Fruit fly (Drosophila melanogaster) whole organism, embryonic: ENCODE measurements around the gene CG6236.

Experiments used
- Atf6 ChIP-seq: fragments of 200-800 bp; sonication (Bioruptor generic); IDR thresholded peaks from 2 replicates; pipeline ENCODE4 v1.3.6; 2022; ENCODE audit warnings: missing biosample characterization, missing genetic modification characterization
- B-H1 ChIP-seq: fragments of 200-800 bp; sonication (Bioruptor generic); IDR thresholded peaks from 3 replicates; pipeline ENCODE4 v1.3.6; 2022; ENCODE audit warnings: missing biosample characterization, missing genetic modification characterization
- Bgb ChIP-seq: fragments of 200-800 bp; sonication (Bioruptor generic); IDR thresholded peaks from 2 replicates; pipeline ENCODE4 v1.3.6; 2022; ENCODE audit warnings: missing biosample characterization, missing genetic modification characterization; ENCODE audit not compliant: partially characterized antibody
- CG11696 ChIP-seq: fragments of 200-800 bp; sonication (Bioruptor generic); IDR thresholded peaks from 2 replicates; pipeline ENCODE4 v1.3.6; 2022; ENCODE audit warnings: missing biosample characterization, missing genetic modification characterization
- CG1233 ChIP-seq: fragments of 200-800 bp; sonication (Bioruptor generic); optimal IDR thresholded peaks from 4 replicates; lab custom pipeline; 2018; ENCODE audit warnings: missing biosample characterization, mild to moderate bottlenecking, missing genetic modification characterization
- CG13624 ChIP-seq: fragments of 200-800 bp; sonication (Bioruptor generic); optimal IDR thresholded peaks from 2 replicates; lab custom pipeline; 2016; ENCODE audit warnings: missing biosample characterization, missing genetic modification characterization
- CG13775 ChIP-seq: fragments of 200-800 bp; sonication (Bioruptor generic); optimal IDR thresholded peaks from 3 replicates; lab custom pipeline; 2017; ENCODE audit warnings: missing biosample characterization, mild to moderate bottlenecking, missing genetic modification characterization
- CG13894 ChIP-seq: fragments of 200-800 bp; sonication (Bioruptor generic); optimal IDR thresholded peaks from 3 replicates; lab custom pipeline; 2018; ENCODE audit warnings: missing biosample characterization, mild to moderate bottlenecking, missing genetic modification characterization, moderate library complexity
- CG17186 ChIP-seq: fragments of 200-800 bp; sonication (Bioruptor generic); optimal IDR thresholded peaks from 3 replicates; lab custom pipeline; 2017; ENCODE audit warnings: missing biosample characterization, missing genetic modification reagents, missing genetic modification characterization
- CG17359 ChIP-seq: fragments of 200-800 bp; sonication (Bioruptor generic); optimal IDR thresholded peaks from 3 replicates; lab custom pipeline; 2018; ENCODE audit warnings: missing biosample characterization, mild to moderate bottlenecking, missing genetic modification characterization, moderate library complexity
- CG17568 ChIP-seq: fragments of 200-800 bp; sonication (Bioruptor generic); optimal IDR thresholded peaks from 2 replicates; lab custom pipeline; 2018; ENCODE audit warnings: missing biosample characterization, mild to moderate bottlenecking, missing genetic modification characterization, moderate library complexity
- CG2202 ChIP-seq: fragments of 200-800 bp; sonication (Bioruptor generic); optimal IDR thresholded peaks from 2 replicates; lab custom pipeline; 2018; ENCODE audit warnings: missing biosample characterization, mild to moderate bottlenecking, missing genetic modification characterization
- CG2712 ChIP-seq: fragments of 200-800 bp; optimal IDR thresholded peaks from 3 replicates; lab custom pipeline; 2019; ENCODE audit warnings: missing biosample characterization, mild to moderate bottlenecking, missing genetic modification characterization, moderate library complexity
- CG30403 ChIP-seq: fragments of 200-800 bp; sonication (Bioruptor generic); optimal IDR thresholded peaks from 3 replicates; lab custom pipeline; 2016; ENCODE audit warnings: missing biosample characterization, missing genetic modification characterization
- CG33213 ChIP-seq: fragments of 200-800 bp; sonication (Bioruptor generic); optimal IDR thresholded peaks from 3 replicates; lab custom pipeline; 2016; ENCODE audit warnings: missing biosample characterization, missing genetic modification characterization
- CG33557 ChIP-seq: fragments of 200-800 bp; sonication (Bioruptor generic); optimal IDR thresholded peaks from 2 replicates; lab custom pipeline; 2019; ENCODE audit warnings: missing biosample characterization, mild to moderate bottlenecking, missing genetic modification characterization, moderate library complexity
- CG34422 ChIP-seq: fragments of 200-800 bp; sonication (Bioruptor generic); IDR thresholded peaks from 3 replicates; pipeline ENCODE4 v1.3.6; 2022; ENCODE audit warnings: missing biosample characterization, missing genetic modification characterization
- CG4328 ChIP-seq: fragments of 200-800 bp; sonication (Bioruptor generic); optimal IDR thresholded peaks from 3 replicates; lab custom pipeline; 2017; ENCODE audit warnings: missing biosample characterization, missing genetic modification reagents, missing genetic modification characterization
- CG43689 ChIP-seq: fragments of 200-800 bp; sonication (Bioruptor generic); IDR thresholded peaks from 2 replicates; pipeline ENCODE4 v1.3.6; 2022; ENCODE audit warnings: missing biosample characterization, missing genetic modification characterization
- CG4854 ChIP-seq: fragments of 200-800 bp; sonication (Bioruptor generic); optimal IDR thresholded peaks from 2 replicates; lab custom pipeline; 2016; ENCODE audit warnings: missing biosample characterization, missing genetic modification characterization, inconsistent platforms
- CG6791 ChIP-seq: fragments of 200-800 bp; sonication (Bioruptor generic); IDR thresholded peaks from 3 replicates; pipeline ENCODE4 v1.3.6; 2022; ENCODE audit warnings: missing biosample characterization, missing genetic modification characterization; ENCODE audit not compliant: partially characterized antibody
- CG8388 ChIP-seq: fragments of 200-800 bp; sonication (Bioruptor generic); optimal IDR thresholded peaks from 2 replicates; lab custom pipeline; 2019; ENCODE audit warnings: missing biosample characterization, mild to moderate bottlenecking, missing genetic modification characterization, moderate library complexity
- CG9932 ChIP-seq: fragments of 200-800 bp; sonication (Bioruptor generic); IDR thresholded peaks from 2 replicates; pipeline ENCODE4 v1.3.6; 2022; ENCODE audit warnings: missing biosample characterization, missing genetic modification characterization
- Camta ChIP-seq: fragments of 200-800 bp; sonication (Bioruptor generic); optimal IDR thresholded peaks from 2 replicates; lab custom pipeline; 2016; ENCODE audit warnings: missing biosample characterization, missing genetic modification characterization
- Dad ChIP-seq: fragments of 200-800 bp; sonication (Bioruptor generic); optimal IDR thresholded peaks from 3 replicates; lab custom pipeline; 2016; ENCODE audit warnings: missing biosample characterization, missing genetic modification characterization
- Dfd ChIP-seq, 2 experiments: fragments of >200 bp; optimal IDR thresholded peaks; 2 replicates each; lab custom pipeline; 2017; ENCODE audit warnings: missing biosample characterization in 2 of 2, missing genetic modification characterization in 2 of 2
- ERR ChIP-seq: fragments of 200-800 bp; sonication (Bioruptor generic); optimal IDR thresholded peaks from 2 replicates; lab custom pipeline; 2016; ENCODE audit warnings: missing biosample characterization, missing genetic modification characterization
- Fer1 ChIP-seq: fragments of 200-800 bp; sonication (Bioruptor generic); optimal IDR thresholded peaks from 2 replicates; lab custom pipeline; 2017; ENCODE audit warnings: missing biosample characterization, mild to moderate bottlenecking, missing genetic modification characterization
- HLH3B ChIP-seq: fragments of 200-800 bp; sonication (Bioruptor generic); IDR thresholded peaks from 2 replicates; pipeline ENCODE4 v1.3.6; 2022; ENCODE audit warnings: missing biosample characterization, missing genetic modification characterization
- Hr3 ChIP-seq: fragments of 200-800 bp; sonication (Bioruptor generic); optimal IDR thresholded peaks from 3 replicates; lab custom pipeline; 2016; ENCODE audit warnings: missing biosample characterization, missing genetic modification characterization
- Meics ChIP-seq: fragments of 200-800 bp; sonication (Bioruptor generic); optimal IDR thresholded peaks from 2 replicates; lab custom pipeline; 2017; ENCODE audit warnings: missing biosample characterization, mild to moderate bottlenecking, missing genetic modification characterization
- Oli ChIP-seq: fragments of 200-800 bp; sonication (Bioruptor generic); optimal IDR thresholded peaks from 2 replicates; lab custom pipeline; 2018; ENCODE audit warnings: missing biosample characterization, mild to moderate bottlenecking, missing genetic modification characterization, moderate library complexity
- Pdp1 ChIP-seq, 2 experiments: fragments of 200-800 bp; sonication (Bioruptor generic); optimal IDR thresholded peaks; 3 replicates each; lab custom pipeline; 2016; ENCODE audit warnings: missing biosample characterization in 2 of 2, missing genetic modification characterization in 2 of 2, mild to moderate bottlenecking in 1 of 2, moderate library complexity in 1 of 2
- Ravus ChIP-seq: fragments of 200-800 bp; sonication (Bioruptor generic); IDR thresholded peaks from 2 replicates; pipeline ENCODE4 v1.3.6; 2022; ENCODE audit warnings: missing biosample characterization, missing genetic modification characterization
- ab ChIP-seq: fragments of 200-800 bp; sonication (Bioruptor generic); optimal IDR thresholded peaks from 2 replicates; lab custom pipeline; 2016; ENCODE audit warnings: missing biosample characterization, missing genetic modification characterization
- bcd ChIP-seq: fragments of 200-800 bp; sonication (Bioruptor generic); optimal IDR thresholded peaks from 2 replicates; lab custom pipeline; 2017; ENCODE audit warnings: missing biosample characterization, mild to moderate bottlenecking, missing genetic modification characterization
- chm ChIP-seq: fragments of 200-800 bp; sonication (Bioruptor generic); IDR thresholded peaks from 2 replicates; pipeline ENCODE4 v1.3.6; 2022; ENCODE audit warnings: missing biosample characterization, missing genetic modification characterization
- crc ChIP-seq: fragments of 200-800 bp; sonication (Bioruptor generic); optimal IDR thresholded peaks from 2 replicates; lab custom pipeline; 2016; ENCODE audit warnings: missing biosample characterization, missing genetic modification characterization
- da ChIP-seq: fragments of 200-800 bp; sonication (Bioruptor generic); optimal IDR thresholded peaks from 2 replicates; lab custom pipeline; 2016; ENCODE audit warnings: missing biosample characterization, missing genetic modification characterization
- dati ChIP-seq: fragments of 200-800 bp; sonication (Bioruptor generic); IDR thresholded peaks from 2 replicates; pipeline ENCODE4 v1.3.6; 2022; ENCODE audit warnings: missing biosample characterization, missing genetic modification characterization
- dm ChIP-seq: fragments of 200-800 bp; sonication (Bioruptor generic); optimal IDR thresholded peaks from 3 replicates; lab custom pipeline; 2016; ENCODE audit warnings: missing biosample characterization, missing genetic modification characterization
- esg ChIP-seq: fragments of 200-800 bp; sonication (Bioruptor generic); conservative IDR thresholded peaks from 2 replicates; pipeline ENCODE4 v1.3.6; 2022; ENCODE audit warnings: missing biosample characterization, missing genetic modification characterization
- exex ChIP-seq: fragments of 200-800 bp; sonication (Bioruptor generic); optimal IDR thresholded peaks from 4 replicates; lab custom pipeline; 2018; ENCODE audit warnings: missing biosample characterization, mild to moderate bottlenecking, missing genetic modification characterization, moderate library complexity
- fd102C ChIP-seq: fragments of 200-800 bp; sonication (Bioruptor generic); optimal IDR thresholded peaks from 2 replicates; lab custom pipeline; 2018; ENCODE audit warnings: missing biosample characterization, mild to moderate bottlenecking, missing genetic modification characterization, moderate library complexity
- ken ChIP-seq: fragments of 200-800 bp; sonication (Bioruptor generic); IDR thresholded peaks from 3 replicates; pipeline ENCODE4 v1.3.6; 2022; ENCODE audit warnings: missing biosample characterization, missing genetic modification characterization
- lbe ChIP-seq: fragments of 200-800 bp; sonication (Bioruptor generic); optimal IDR thresholded peaks from 2 replicates; lab custom pipeline; 2016; ENCODE audit warnings: missing biosample characterization, mild to moderate bottlenecking, missing genetic modification characterization
- pzg ChIP-seq: fragments of 200-800 bp; sonication (Bioruptor generic); optimal IDR thresholded peaks from 3 replicates; lab custom pipeline; 2018; ENCODE audit warnings: missing biosample characterization, mild to moderate bottlenecking, missing genetic modification characterization, moderate library complexity
- stc ChIP-seq: fragments of 200-800 bp; sonication (Bioruptor generic); IDR thresholded peaks from 2 replicates; pipeline ENCODE4 v1.3.6; 2022; ENCODE audit warnings: missing biosample characterization, missing genetic modification characterization
- sug ChIP-seq: fragments of 200-800 bp; optimal IDR thresholded peaks from 2 replicates; lab custom pipeline; 2019; ENCODE audit warnings: missing biosample characterization, mild to moderate bottlenecking, missing genetic modification characterization, moderate library complexity
- vfl ChIP-seq: fragments of 200-800 bp; sonication (Bioruptor generic); optimal IDR thresholded peaks from 2 replicates; lab custom pipeline; 2016; ENCODE audit warnings: missing biosample characterization, missing genetic modification characterization

The CG6236 gene

dm6 chr3R:15340052-15340732 is 12.1 kb upstream of the CG6236 start, which contains the start of gene SerRS-m (continued):
- TF ChIP-seq pzg (GFP tag; lab: Kevin White, UChicago) (peak; percentile 3), CG33557 (GFP tag; lab: Kevin White, UChicago) (no peak), CG13624 (GFP tag; lab: Kevin White, UChicago) (no peak), HLH3B (GFP tag; lab: Robert Waterston, UW) (0 out of 2 replicates have a peak, but pooled peaks have one; percentile 18), Hr3 (GFP tag; lab: Kevin White, UChicago) (no peak), Camta (GFP tag; lab: Kevin White, UChicago) (no peak), CG4854 (no peak), dati (GFP tag; lab: Robert Waterston, UW) (no peak), ab (no peak), CG34422 (no peak), Atf6 (GFP tag; lab: Robert Waterston, UW) (no peak), Ravus (GFP tag; lab: Robert Waterston, UW) (no peak), Bgb (GFP tag; lab: Robert Waterston, UW) (0 out of 2 replicates have a peak, but pooled peaks have one; percentile 6), CG2712 (tag; lab: Kevin White, UChicago) (peak; percentile 39), Dad (GFP tag; lab: Kevin White, UChicago) (no peak), CG17568 (GFP tag; lab: Kevin White, UChicago) (no peak), chm (GFP tag; lab: Robert Waterston, UW) (no peak), ken (GFP tag; lab: Robert Waterston, UW) (no peak), bcd (GFP tag; lab: Kevin White, UChicago) (no peak), CG17359 (tag; lab: Kevin White, UChicago) (peak; percentile 19), CG8388 (GFP tag; lab: Kevin White, UChicago) (peak; percentile 41), CG30403 (GFP tag; lab: Kevin White, UChicago) (no peak), dm (GFP tag; lab: Kevin White, UChicago) (no peak), CG11696 (no peak), ERR (no peak), CG13894 (no peak), Fer1 (no peak), Pdp1 (GFP tag; optimal IDR thresholded peaks at IDR 0.05; lab: Kevin White, UChicago) (peak in 1 of 2 experiments; percentile 13), CG4328 (GFP tag; lab: Kevin White, UChicago) (no peak), B-H1 (GFP tag; lab: Robert Waterston, UW) (no peak)

- TF ChIP-seq lbe (GFP tag; lab: Kevin White, UChicago) (no peak), sug (peak; percentile 84), CG13775 (GFP tag; lab: Kevin White, UChicago) (no peak), stc (GFP tag; lab: Robert Waterston, UW) (no peak), CG33213 (no peak), exex (tag; lab: Kevin White, UChicago) (peak; percentile 82)
- TF ChIP-seq, all 482 proteins: peak for 2
Measured at dm6 chr3R:15339111-15339510, 11.0 kb upstream of the CG6236 start.

dm6 chr3R:15332994-15333393 is 4.9 kb upstream of the CG6236 start, which contains the start of the genes Fkbp39 and Cyfip:
TSS of gene Fkbp39 (minus strand) at chr3R:15333133.
TSS of gene Cyfip (plus strand) at chr3R:15333266.
- TF ChIP-seq Meics = peak; percentile 36
- peak; percentile 77 for TF ChIP-seq CG6791 (GFP tag; lab: Robert Waterston, UW)
- no peak for TF ChIP-seq Oli (tag; lab: Kevin White, UChicago)
- TF ChIP-seq crc (GFP tag; lab: Kevin White, UChicago) = no peak
- TF ChIP-seq vfl (GFP tag; lab: Kevin White, UChicago) = peak; percentile 61
- TF ChIP-seq CG17186 (GFP tag; lab: Kevin White, UChicago) = peak; percentile 98
- TF ChIP-seq Dfd (GFP tag; optimal IDR thresholded peaks at IDR 0.05; lab: Kevin White, UChicago) = no peak
- TF ChIP-seq CG43689 (GFP tag; lab: Robert Waterston, UW) = no peak
- TF ChIP-seq fd102C = peak; percentile 4
- TF ChIP-seq CG9932 = peak; percentile 71
- peak; percentile 18 for TF ChIP-seq CG2202 (tag; lab: Kevin White, UChicago)
- no peak for TF ChIP-seq CG1233 (GFP tag; lab: Kevin White, UChicago)
- no peak for TF ChIP-seq esg (GFP tag; lab: Robert Waterston, UW)
- peak; percentile 51 for TF ChIP-seq da
